Fruit fly (Drosophila melanogaster) whole organism, wandering third instar larva: ENCODE data around the gene CG4935.

ENCODE experiments used
- Abd-B ChIP-seq: fragments of >200 bp; optimal IDR thresholded peaks from 2 replicates; lab custom pipeline; 2017; ENCODE audit warnings: missing biosample characterization, missing genetic modification characterization
- CG9705 ChIP-seq: fragments of 200-800 bp; sonication (Bioruptor generic); optimal IDR thresholded peaks from 2 replicates; lab custom pipeline; 2018; ENCODE audit warnings: missing biosample characterization, mild to moderate bottlenecking, missing genetic modification characterization
- CrebA ChIP-seq: fragments of 200-800 bp; sonication (Bioruptor generic); optimal IDR thresholded peaks from 2 replicates; lab custom pipeline; 2016; ENCODE audit warnings: missing biosample characterization, mild to moderate bottlenecking, missing genetic modification characterization, borderline replicate concordance
- Dif ChIP-seq: fragments of 200-275, 200-300 bp; sonication (Bioruptor generic); optimal IDR thresholded peaks from 2 replicates; lab custom pipeline; 2018; ENCODE audit warnings: missing biosample characterization, missing genetic modification characterization; ENCODE audit not compliant: partially characterized antibody
- GATAd ChIP-seq: sonication (Bioruptor generic); optimal IDR thresholded peaks from 2 replicates; lab custom pipeline; 2016; ENCODE audit warnings: missing biosample characterization, missing genetic modification characterization
- HLH106 ChIP-seq: fragments of 200-800 bp; optimal IDR thresholded peaks from 3 replicates; lab custom pipeline; 2019; ENCODE audit warnings: missing biosample characterization, mild to moderate bottlenecking, missing genetic modification characterization, moderate library complexity
- Hnf4 ChIP-seq: fragments of 200-800 bp; sonication (Bioruptor generic); optimal IDR thresholded peaks from 2 replicates; lab custom pipeline; 2016; ENCODE audit warnings: missing biosample characterization, mild to moderate bottlenecking, missing genetic modification characterization
- Hr83 ChIP-seq: fragments of 200-300 bp; sonication (Bioruptor generic); optimal IDR thresholded peaks from 2 replicates; lab custom pipeline; 2016; ENCODE audit warnings: missing biosample characterization, mild to moderate bottlenecking, missing genetic modification characterization, moderate library complexity; ENCODE audit not compliant: poor library complexity, severe bottlenecking
- Jra ChIP-seq: sonication (Bioruptor generic); optimal IDR thresholded peaks from 2 replicates; lab custom pipeline; 2016; ENCODE audit warnings: missing biosample characterization, missing genetic modification characterization
- Mio ChIP-seq: sonication (Bioruptor generic); optimal IDR thresholded peaks from 2 replicates; lab custom pipeline; 2016; ENCODE audit warnings: missing biosample characterization, missing genetic modification characterization
- Myc ChIP-seq: fragments of >200 bp; optimal IDR thresholded peaks from 2 replicates; lab custom pipeline; 2017
- N ChIP-seq: fragments of >200 bp; optimal IDR thresholded peaks from 2 replicates; lab custom pipeline; 2018; ENCODE audit warnings: missing biosample characterization, missing external identifiers, missing genetic modification characterization
- OdsH ChIP-seq: fragments of 200-800 bp; sonication (Bioruptor generic); optimal IDR thresholded peaks from 2 replicates; lab custom pipeline; 2016; ENCODE audit warnings: missing biosample characterization, mild to moderate bottlenecking, missing genetic modification characterization
- Rel ChIP-seq, 2 experiments: fragments of 200-800 bp; sonication (Bioruptor generic) in 1 of 2; optimal IDR thresholded peaks; 2 replicates in 1 of 2; 3 replicates in 1 of 2; lab custom pipeline; 2016 to 2019; ENCODE audit warnings: mild to moderate bottlenecking in 2 of 2, missing biosample characterization in 2 of 2, missing genetic modification characterization in 2 of 2, moderate library complexity in 1 of 2
- Sp1 ChIP-seq: fragments of 200-800 bp; sonication (Bioruptor generic); optimal IDR thresholded peaks from 3 replicates; lab custom pipeline; 2019; ENCODE audit warnings: missing biosample characterization, mild to moderate bottlenecking, missing genetic modification characterization, moderate library complexity
- Vsx2 ChIP-seq: fragments of 200-300, 225-300 bp; sonication (Bioruptor generic); optimal IDR thresholded peaks from 2 replicates; lab custom pipeline; 2018; ENCODE audit warnings: missing biosample characterization, missing genetic modification characterization; ENCODE audit not compliant: partially characterized antibody
- br ChIP-seq: fragments of 200-800 bp; sonication (Bioruptor generic); optimal IDR thresholded peaks from 2 replicates; lab custom pipeline; 2016; ENCODE audit warnings: missing biosample characterization, missing genetic modification characterization
- brk ChIP-seq: fragments of 200-800 bp; sonication (Bioruptor generic); optimal IDR thresholded peaks from 2 replicates; lab custom pipeline; 2016; ENCODE audit warnings: missing biosample characterization, mild to moderate bottlenecking, missing genetic modification characterization
- dmrt93B ChIP-seq: fragments of 200-800 bp; sonication (Bioruptor generic); optimal IDR thresholded peaks from 2 replicates; lab custom pipeline; 2018; ENCODE audit warnings: missing biosample characterization, mild to moderate bottlenecking, missing genetic modification characterization
- dsf ChIP-seq: sonication (Bioruptor generic); optimal IDR thresholded peaks from 2 replicates; lab custom pipeline; 2016; ENCODE audit warnings: missing biosample characterization, missing genetic modification characterization, borderline replicate concordance
- ey ChIP-seq: fragments of 200-800 bp; sonication (Bioruptor generic); optimal IDR thresholded peaks from 2 replicates; lab custom pipeline; 2016; ENCODE audit warnings: missing biosample characterization, missing genetic modification characterization
- foxo ChIP-seq, 2 experiments: fragments of 200-800 bp; sonication (Bioruptor generic); optimal IDR thresholded peaks; 2 replicates in 1 of 2; 3 replicates in 1 of 2; lab custom pipeline; 2016 to 2017; ENCODE audit warnings: missing biosample characterization in 2 of 2, missing genetic modification characterization in 2 of 2
- fru ChIP-seq: fragments of 200-800 bp; sonication (Bioruptor generic); optimal IDR thresholded peaks from 3 replicates; lab custom pipeline; 2016; ENCODE audit warnings: missing biosample characterization, mild to moderate bottlenecking, missing genetic modification characterization
- h ChIP-seq: fragments of 200-800 bp; sonication (Bioruptor generic); optimal IDR thresholded peaks from 3 replicates; lab custom pipeline; 2016; ENCODE audit warnings: missing biosample characterization, mild to moderate bottlenecking, missing genetic modification characterization
- jim ChIP-seq: fragments of 175-275, 200-325 bp; sonication (Bioruptor generic); optimal IDR thresholded peaks from 2 replicates; lab custom pipeline; 2016; ENCODE audit warnings: missing biosample characterization, mild to moderate bottlenecking, missing genetic modification characterization
- lola ChIP-seq: fragments of >200 bp; optimal IDR thresholded peaks from 2 replicates; lab custom pipeline; 2017; ENCODE audit warnings: missing biosample characterization, missing genetic modification characterization
- pan ChIP-seq: fragments of >200 bp; optimal IDR thresholded peaks from 2 replicates; lab custom pipeline; 2017
- psq ChIP-seq: fragments of 200-800 bp; sonication (Bioruptor generic); optimal IDR thresholded peaks from 3 replicates; lab custom pipeline; 2017; ENCODE audit warnings: missing biosample characterization, mild to moderate bottlenecking, missing genetic modification characterization, moderate library complexity
- rgr ChIP-seq: fragments of 200-800 bp; sonication (Bioruptor generic); optimal IDR thresholded peaks from 3 replicates; lab custom pipeline; 2016; ENCODE audit warnings: missing biosample characterization, mild to moderate bottlenecking, missing genetic modification characterization
- sv ChIP-seq: fragments of 200-800 bp; sonication (Bioruptor generic); optimal IDR thresholded peaks from 3 replicates; lab custom pipeline; 2016; ENCODE audit warnings: missing biosample characterization, missing genetic modification characterization
- woc ChIP-seq: sonication (Bioruptor generic); optimal IDR thresholded peaks from 2 replicates; lab custom pipeline; 2016; ENCODE audit warnings: missing biosample characterization, mild to moderate bottlenecking, missing genetic modification characterization

Gene CG4935

dm6 chr2L:16255232-16256117 is 6.5 kb upstream of the CG4935 start:
- no peak for TF ChIP-seq lola (GFP tag; lab: Kevin White, UChicago)
- peak; percentile 53 for TF ChIP-seq psq (GFP tag; lab: Kevin White, UChicago)
- peak; percentile 50 for TF ChIP-seq Hr83 (GFP tag; lab: Kevin White, UChicago)
- TF ChIP-seq h, result peak; percentile 1
- peak; percentile 2 for TF ChIP-seq HLH106 (tag; lab: Kevin White, UChicago)
- no peak for TF ChIP-seq CG9705 (GFP tag; lab: Kevin White, UChicago)
- peak; percentile 6 for TF ChIP-seq OdsH (GFP tag; lab: Kevin White, UChicago)

DNA sequence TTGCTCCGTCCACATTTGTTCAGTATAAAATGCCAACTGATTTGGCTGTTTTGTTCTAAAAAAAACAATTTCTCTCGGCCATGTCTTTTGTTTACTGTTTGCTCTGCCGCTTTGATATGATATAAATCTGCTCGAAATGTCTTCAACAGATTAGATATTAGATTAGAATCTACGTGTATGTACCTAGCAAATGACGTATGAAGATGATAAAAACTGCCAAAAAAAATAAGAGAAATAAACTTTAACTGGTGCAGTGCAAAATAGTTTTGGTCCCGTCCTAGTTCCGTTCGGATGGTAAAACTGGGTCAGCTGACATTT is 5.9 kb upstream of the CG4935 start:
- TF ChIP-seq Myc (lab: Kevin White, UChicago), result no peak
- no peak for TF ChIP-seq Vsx2 (GFP tag; lab: Kevin White, UChicago)

- TF ChIP-seq Dif, result no peak
- no peak for TF ChIP-seq pan (lab: Kevin White, UChicago)
- no peak for TF ChIP-seq Mio (GFP tag; lab: Kevin White, UChicago)
- TF ChIP-seq sv (GFP tag; lab: Kevin White, UChicago), result peak; percentile 51
- TF ChIP-seq br (GFP tag; lab: Kevin White, UChicago), result peak; percentile 35
- peak; percentile 66 for TF ChIP-seq Hr83 (GFP tag; lab: Kevin White, UChicago)
- peak; percentile 25 to 79 for TF ChIP-seq foxo (GFP tag; optimal IDR thresholded peaks at IDR 0.05; lab: Kevin White, UChicago)
- TF ChIP-seq Rel (GFP tag; optimal IDR thresholded peaks at IDR 0.05; lab: Kevin White, UChicago), result no peak
- peak; percentile 53 for TF ChIP-seq Rel (tag; optimal IDR thresholded peaks at IDR 0.05; lab: Kevin White, UChicago)
- TF ChIP-seq CG9705 (GFP tag; lab: Kevin White, UChicago), result peak; percentile 19
- TF ChIP-seq dsf (GFP tag; lab: Kevin White, UChicago), result peak; percentile 10
- TF ChIP-seq ey (GFP tag; lab: Kevin White, UChicago), result peak; percentile 37
- peak; percentile 72 for TF ChIP-seq OdsH (GFP tag; lab: Kevin White, UChicago)
- no peak for TF ChIP-seq jim (GFP tag; lab: Kevin White, UChicago)
- no peak for TF ChIP-seq dmrt93B (GFP tag; lab: Kevin White, UChicago)
- TF ChIP-seq Abd-B (GFP tag; lab: Kevin White, UChicago), result no peak
- peak; percentile 81 for TF ChIP-seq HLH106 (tag; lab: Kevin White, UChicago)
- TF ChIP-seq GATAd, result no peak
- TF ChIP-seq psq (GFP tag; lab: Kevin White, UChicago), result peak; percentile 71
- peak; percentile 46 for TF ChIP-seq fru (GFP tag; lab: Kevin White, UChicago)
- TF ChIP-seq Sp1, result peak; percentile 86
- peak; percentile 39 for TF ChIP-seq N (GFP tag; lab: Kevin White, UChicago)
- TF ChIP-seq Hnf4, result peak; percentile 78
- peak; percentile 72 for TF ChIP-seq Vsx2 (GFP tag; lab: Kevin White, UChicago)
- TF ChIP-seq Jra (GFP tag; lab: Kevin White, UChicago), result peak; percentile 5
- peak; percentile 86 for TF ChIP-seq brk (GFP tag; lab: Kevin White, UChicago)
- peak; percentile 57 for TF ChIP-seq h
- TF ChIP-seq woc (GFP tag; lab: Kevin White, UChicago), result peak; percentile 46
- peak; percentile 72 for TF ChIP-seq rgr (GFP tag; lab: Kevin White, UChicago)
Measured at dm6 chr2L:16257227-16258071, 4.5 kb upstream of the CG4935 start, which contains the start of the genes PRL-1 and EndoGI. Gene PRL-1, minus strand, starts transcription at chr2L:16257606. Gene EndoGI, plus strand, starts transcription at chr2L:16257688.

dm6 chr2L:16263723-16264122 is 1.8 kb downstream of the CG4935 start:
- no peak for TF ChIP-seq Rel (GFP tag; optimal IDR thresholded peaks at IDR 0.05; lab: Kevin White, UChicago)
- TF ChIP-seq Rel (tag; optimal IDR thresholded peaks at IDR 0.05; lab: Kevin White, UChicago), result no peak
- TF ChIP-seq woc (GFP tag; lab: Kevin White, UChicago), result no peak
- TF ChIP-seq CrebA (GFP tag; lab: Kevin White, UChicago), result no peak
- TF ChIP-seq HLH106 (tag; lab: Kevin White, UChicago), result no peak
- TF ChIP-seq pan (lab: Kevin White, UChicago), result no peak
- TF ChIP-seq brk (GFP tag; lab: Kevin White, UChicago), result no peak
